Worm (Caenorhabditis elegans) whole organism, L1 larva: Measurements from ENCODE around the gene ncs-4.

Experiments used
- aly-2 ChIP-seq: fragments of 150-350 bp; optimal IDR thresholded peaks from 2 replicates; lab custom pipeline; 2014; ENCODE audit warnings: missing biosample characterization, missing genetic modification characterization
- ama-1 ChIP-seq: fragments of 150-350 bp; optimal IDR thresholded peaks from 2 replicates; lab custom pipeline; 2014
- lin-15B ChIP-seq: fragments of 150-350 bp; sonication (generic microtip); optimal IDR thresholded peaks from 3 replicates; lab custom pipeline; 2014; ENCODE audit warnings: missing biosample characterization, missing genetic modification characterization
- nhr-11 ChIP-seq: fragments of 150-350 bp; optimal IDR thresholded peaks from 2 replicates; lab custom pipeline; 2014; ENCODE audit warnings: missing biosample characterization, missing genetic modification characterization
- nhr-12 ChIP-seq: sonication (generic microtip); optimal IDR thresholded peaks from 2 replicates; lab custom pipeline; 2017; ENCODE audit warnings: missing biosample characterization, missing genetic modification characterization
- nhr-71 ChIP-seq: sonication (generic microtip); optimal IDR thresholded peaks from 2 replicates; lab custom pipeline; 2016; ENCODE audit warnings: mild to moderate bottlenecking, missing genetic modification characterization, moderate library complexity, missing compliant biosample characterization
- nhr-85 ChIP-seq: sonication (generic microtip); peaks from one replicate; lab custom pipeline; 2016; ENCODE audit warnings: missing genetic modification characterization, inconsistent platforms, missing compliant biosample characterization
- pag-3 ChIP-seq: sonication (generic microtip); optimal IDR thresholded peaks from 2 replicates; lab custom pipeline; 2017; ENCODE audit warnings: missing genetic modification characterization, mild to moderate bottlenecking, missing compliant biosample characterization, antibody characterized with exemption, borderline replicate concordance; ENCODE audit not compliant: insufficient read depth
- snpc-4 ChIP-seq: fragments of 150-350 bp; optimal IDR thresholded peaks from 2 replicates; lab custom pipeline; 2014; ENCODE audit warnings: missing biosample characterization, missing genetic modification characterization
- unc-62 ChIP-seq: fragments of 150-350 bp; optimal IDR thresholded peaks from 2 replicates; lab custom pipeline; 2014; ENCODE audit warnings: missing biosample characterization, missing genetic modification reagents, missing genetic modification characterization
- ztf-11 ChIP-seq, 2 experiments: sonication (generic microtip); optimal IDR thresholded peaks; 2 replicates each; lab custom pipeline; 2016 to 2017; ENCODE audit warnings: missing genetic modification characterization in 2 of 2, missing biosample characterization in 1 of 2, missing compliant biosample characterization in 1 of 2
- ztf-4 ChIP-seq: fragments of 150-350 bp; optimal IDR thresholded peaks from 2 replicates; lab custom pipeline; 2014; ENCODE audit warnings: missing biosample characterization, missing genetic modification characterization

DNA sequence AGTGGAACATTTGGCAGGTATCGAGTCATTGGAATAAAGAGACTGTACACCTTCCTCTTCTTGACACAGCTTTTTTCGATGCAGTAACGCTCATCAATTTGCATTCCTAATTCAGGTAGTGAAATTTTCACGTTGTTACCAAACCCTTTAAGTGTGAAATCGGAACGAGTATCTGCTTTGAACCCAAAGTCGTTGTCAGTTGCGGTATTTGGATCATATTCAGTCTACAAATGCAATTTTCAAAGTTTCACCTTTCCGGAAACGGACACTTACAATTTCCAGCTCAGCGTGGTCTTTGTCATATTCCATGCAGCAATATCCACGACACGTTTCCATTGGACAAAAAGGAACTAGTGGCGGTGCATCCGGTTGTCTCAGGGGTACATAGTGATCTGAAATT is 6.3 kb downstream of the ncs-4 start:
- no peak for TF ChIP-seq nhr-85 (tag; lab: Kevin White, UChicago)
- TF ChIP-seq pag-3 (tag; lab: Kevin White, UChicago): no peak
- TF ChIP-seq nhr-11 (tag; lab: Kevin White, UChicago): no peak
- TF ChIP-seq nhr-71 (tag; lab: Kevin White, UChicago): no peak
- TF ChIP-seq unc-62 (GFP tag; lab: Kevin White, UChicago): no peak
- TF ChIP-seq nhr-12 (tag; lab: Kevin White, UChicago): no peak
- no peak for TF ChIP-seq aly-2 (tag; lab: Kevin White, UChicago)
- no peak for TF ChIP-seq ztf-4 (tag; lab: Kevin White, UChicago)
- no peak for TF ChIP-seq ama-1
- no peak for TF ChIP-seq snpc-4
- no peak for TF ChIP-seq ztf-11 (tag; optimal IDR thresholded peaks at IDR 0.05; lab: Kevin White, UChicago)
- no peak for TF ChIP-seq lin-15B (tag; lab: Kevin White, UChicago)
